Worm (Caenorhabditis elegans) whole organism, L4 larva: ENCODE data around the gene B0507.4.

Source experiments
- aly-2 ChIP-seq: sonication (generic microtip); optimal IDR thresholded peaks from 2 replicates; lab custom pipeline; 2018; ENCODE audit warnings: missing biosample characterization, missing genetic modification characterization
- fos-1 ChIP-seq: fragments of 150-350 bp; optimal IDR thresholded peaks from 2 replicates; lab custom pipeline; 2014; ENCODE audit warnings: missing biosample characterization, missing genetic modification characterization
- nhr-6 ChIP-seq: fragments of 150-350 bp; optimal IDR thresholded peaks from 2 replicates; lab custom pipeline; 2014; ENCODE audit warnings: missing biosample characterization, missing genetic modification characterization
- snpc-1.2 ChIP-seq: fragments of 200-800 bp; sonication (Bioruptor generic); IDR thresholded peaks from 2 replicates; pipeline ENCODE4 v1.3.6; 2022; ENCODE audit warnings: missing genetic modification reagents, missing genetic modification characterization, missing compliant biosample characterization

- TF ChIP-seq aly-2 (tag; lab: Kevin White, UChicago) (no peak), fos-1 (no peak), nhr-6 (no peak), snpc-1.2 (GFP tag; lab: Robert Waterston, UW) (no peak)
These were observed 27.7 kb upstream of the B0507.4 start, which contains the start of gene ZC196.9 for ce11 chrV:8727077-8727476.
